Worm (Caenorhabditis elegans) whole organism, midembryonic: Measurements from ENCODE around the gene C06E7.4.

Experiments
- T22C8.4 ChIP-seq: fragments of 200-800 bp; sonication (Bioruptor generic); IDR thresholded peaks from 2 replicates; pipeline ENCODE4 v1.3.6; 2022; ENCODE audit warnings: missing genetic modification characterization, missing compliant biosample characterization
- cog-1 ChIP-seq: sonication (generic microtip); optimal IDR thresholded peaks from 2 replicates; lab custom pipeline; 2016; ENCODE audit warnings: missing genetic modification characterization, missing compliant biosample characterization
- flt-1 ChIP-seq: fragments of 200-800 bp; sonication (Bioruptor generic); IDR thresholded peaks from 2 replicates; pipeline ENCODE4 v1.3.6; 2022; ENCODE audit warnings: missing genetic modification characterization, missing compliant biosample characterization
- klf-2 ChIP-seq: fragments of 200-800 bp; sonication (Bioruptor generic); conservative IDR thresholded peaks from 2 replicates; pipeline ENCODE4 v1.3.6; 2022; ENCODE audit warnings: missing genetic modification reagents, missing genetic modification characterization, missing compliant biosample characterization
- med-1 ChIP-seq: sonication (generic microtip); optimal IDR thresholded peaks from 2 replicates; lab custom pipeline; 2017; ENCODE audit warnings: missing genetic modification characterization, mild to moderate bottlenecking, missing compliant biosample characterization, antibody characterized with exemption, missing genetic modification reagents; ENCODE audit not compliant: insufficient read depth
- ref-1 ChIP-seq: fragments of 200-800 bp; sonication (Bioruptor generic); conservative IDR thresholded peaks from 2 replicates; pipeline ENCODE4 v1.3.6; 2022; ENCODE audit warnings: missing genetic modification reagents, missing genetic modification characterization, missing compliant biosample characterization
- tab-1 ChIP-seq: fragments of 200-800 bp; sonication (Bioruptor generic); IDR thresholded peaks from 2 replicates; pipeline ENCODE4 v1.3.6; 2022; ENCODE audit warnings: missing genetic modification characterization, missing compliant biosample characterization
- ztf-23 ChIP-seq: fragments of 200-800 bp; sonication (Bioruptor generic); IDR thresholded peaks from 2 replicates; pipeline ENCODE4 v1.3.6; 2022; ENCODE audit warnings: missing genetic modification reagents, missing genetic modification characterization, missing compliant biosample characterization

DNA sequence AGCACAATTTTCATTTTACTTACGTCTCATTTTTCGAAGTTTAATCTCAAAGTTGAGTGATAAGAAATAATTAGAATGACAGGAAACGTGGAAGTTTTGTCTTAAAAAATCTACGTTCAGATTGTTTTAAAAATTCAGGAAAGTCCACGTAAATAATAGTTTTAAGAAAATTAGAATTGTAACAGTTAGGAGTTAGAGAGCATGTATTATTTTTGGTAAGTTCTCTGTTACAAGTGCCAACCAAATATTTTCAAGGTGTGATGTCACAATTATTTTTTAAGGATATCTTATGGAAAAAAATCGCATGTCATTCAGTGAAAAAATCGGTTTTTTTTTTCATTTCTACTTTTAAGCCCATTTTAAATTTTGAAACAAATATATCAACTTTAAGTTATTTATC lies 24.7 kb upstream of the C06E7.4 start, which contains the start of gene H04M03.11:
- no peak for TF ChIP-seq flt-1
- TF ChIP-seq med-1 (GFP tag; lab: Kevin White, UChicago): no peak
- TF ChIP-seq ztf-23 (GFP tag; lab: Robert Waterston, UW): no peak
- no peak for TF ChIP-seq ref-1 (GFP tag; lab: Robert Waterston, UW)
- TF ChIP-seq T22C8.4: no peak
- no peak for TF ChIP-seq cog-1 (tag; lab: Kevin White, UChicago)
- no peak for TF ChIP-seq klf-2 (GFP tag; lab: Robert Waterston, UW)
- TF ChIP-seq tab-1 (GFP tag; lab: Robert Waterston, UW): no peak
